Fruit fly (Drosophila melanogaster): ENCODE measurements around the gene Cyp305a1.

Cyp305a1 gene

DNA sequence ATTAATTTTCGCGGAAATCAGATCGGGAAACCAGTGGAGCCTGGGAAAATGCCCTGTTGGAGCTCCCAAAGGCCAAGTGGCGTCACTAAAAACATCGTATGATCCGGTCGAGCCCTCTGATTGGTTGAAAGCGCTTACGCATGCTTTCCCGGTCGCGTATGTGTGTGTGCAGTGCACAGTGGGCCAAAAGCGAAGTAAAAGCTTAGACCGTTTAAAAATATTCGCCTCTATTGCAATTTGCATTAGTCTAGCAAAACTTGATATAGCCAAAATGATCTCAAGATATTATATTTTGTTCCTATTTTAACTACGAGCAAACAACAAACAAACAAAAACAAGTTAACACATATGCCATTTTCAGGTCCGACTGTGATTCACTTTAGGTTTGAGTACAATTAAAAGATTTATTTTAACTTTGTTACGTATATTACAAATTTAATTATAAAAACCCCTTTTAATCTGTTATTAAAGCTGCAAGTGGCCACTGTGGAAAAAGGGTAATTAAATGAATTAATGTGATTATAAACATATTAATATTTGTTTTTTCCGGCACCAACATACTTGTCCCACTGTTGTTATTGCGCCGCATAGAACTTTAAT lies 18.8 kb downstream of the Cyp305a1 start (continued):
- TF ChIP-seq pb (GFP tag; optimal IDR thresholded peaks at IDR 0.05) (peak; percentile 88), CG17385 (GFP tag; optimal IDR thresholded peaks at IDR 0.05) (peak; percentile 87), CG12071 (GFP tag; optimal IDR thresholded peaks at IDR 0.05) (peak; percentile 70), Opbp (GFP tag; IDR thresholded peaks at IDR 0.05; ENCODE audit: partially characterized antibody) (no peak), toy (GFP tag; IDR thresholded peaks at IDR 0.05) (0 out of 2 replicates have a peak, but pooled peaks have one; percentile 54), MTF-1 (GFP tag; optimal IDR thresholded peaks at IDR 0.05; ENCODE audit: borderline replicate concordance) (peak; percentile 66), cas (GFP tag; IDR thresholded peaks at IDR 0.05) (0 out of 2 replicates have a peak, but pooled peaks have one; percentile 31), onecut (GFP tag; IDR thresholded peaks at IDR 0.05) (peak; percentile 76), nerfin-1 (tag; optimal IDR thresholded peaks at IDR 0.05) (peak; percentile 84), CG43689 (GFP tag; IDR thresholded peaks at IDR 0.05) (no peak), HHEX (GFP tag; optimal IDR thresholded peaks at IDR 0.05) (peak; percentile 86), CG2678 (tag; optimal IDR thresholded peaks at IDR 0.05) (peak; percentile 94), bigmax (GFP tag; optimal IDR thresholded peaks at IDR 0.05) (no peak), sim (GFP tag; IDR thresholded peaks at IDR 0.05) (peak; percentile 56; the same call in 1 of the 2 replicates), Atf3 (GFP tag; optimal IDR thresholded peaks at IDR 0.05) (peak; percentile 48), lilli (GFP tag; optimal IDR thresholded peaks at IDR 0.05) (peak; percentile 90), pum (GFP tag; optimal IDR thresholded peaks at IDR 0.05) (peak; percentile 49), CG11560 (tag; IDR thresholded peaks at IDR 0.05) (peak; percentile 47; the same call in 1 of the 3 replicates), grn (GFP tag; optimal IDR thresholded peaks at IDR 0.05) (peak; percentile 57), CG6272 (GFP tag; IDR thresholded peaks at IDR 0.05) (peak; percentile 64; the same call in 1 of the 2 replicates), Bdp1 (GFP tag; optimal IDR thresholded peaks at IDR 0.05) (peak; percentile 59), ato (GFP tag; IDR thresholded peaks at IDR 0.05; ENCODE audit: partially characterized antibody) (peak; percentile 44; the same call in 1 of the 2 replicates), fd102C (GFP tag; optimal IDR thresholded peaks at IDR 0.05) (no peak), CG10366 (GFP tag; IDR thresholded peaks at IDR 0.05) (peak; percentile 37), Oaz (GFP tag; IDR thresholded peaks at IDR 0.05) (no peak; the same call in 1 of the 2 replicates), CG13424 (tag; optimal IDR thresholded peaks at IDR 0.05) (peak; percentile 86), pros (GFP tag; optimal IDR thresholded peaks at IDR 0.05) (peak; percentile 51), CG6683 (GFP tag; optimal IDR thresholded peaks at IDR 0.05) (peak; percentile 66), CG7928 (GFP tag; optimal IDR thresholded peaks at IDR 0.05) (peak; percentile 3), CG4328 (GFP tag; optimal IDR thresholded peaks at IDR 0.05) (peak; percentile 93), CG34224 (GFP tag; IDR thresholded peaks at IDR 0.05; ENCODE audit: partially characterized antibody) (0 out of 3 replicates have a peak, but pooled peaks have one; percentile 12), jing (GFP tag; optimal IDR thresholded peaks at IDR 0.05) (peak; percentile 67), Nf-YA (GFP tag; IDR thresholded peaks at IDR 0.05) (peak; percentile 89), CG5953 (GFP tag; IDR thresholded peaks at IDR 0.05) (0 out of 2 replicates have a peak, but pooled peaks have one; percentile 26), Fer2 (tag; optimal IDR thresholded peaks at IDR 0.05) (peak; percentile 49), ham (GFP tag; IDR thresholded peaks at IDR 0.05) (no peak), gro (GFP tag; optimal IDR thresholded peaks at IDR 0.05) (peak; percentile 39), Eip74EF (GFP tag; optimal IDR thresholded peaks at IDR 0.05) (peak in 1 of 2 experiments; percentile 90), Dip2 (GFP tag; IDR thresholded peaks at IDR 0.05) (no peak), pan (optimal IDR thresholded peaks at IDR 0.05) (no peak), pan (GFP tag; optimal IDR thresholded peaks at IDR 0.05 in 1 of 2, IDR thresholded peaks at IDR 0.05 in 1 of 2) (peak in 1 of 2 experiments; percentile 65), dm (GFP tag; optimal IDR thresholded peaks at IDR 0.05) (peak; percentile 57), NFAT (GFP tag; IDR thresholded peaks at IDR 0.05) (peak; percentile 89), lab (GFP tag; optimal IDR thresholded peaks at IDR 0.05) (peak; percentile 91), zfh1 (GFP tag; IDR thresholded peaks at IDR 0.05) (peak; percentile 74), lmd (GFP tag; IDR thresholded peaks at IDR 0.05) (peak; percentile 72), ind (GFP tag; optimal IDR thresholded peaks at IDR 0.05) (peak; percentile 81), MESR4 (GFP tag; optimal IDR thresholded peaks at IDR 0.05) (no peak), dmrt99B (tag; optimal IDR thresholded peaks at IDR 0.05) (peak; percentile 91)
